Fruit fly (Drosophila melanogaster): ENCODE data around the gene Pyroxd1.

DNA sequence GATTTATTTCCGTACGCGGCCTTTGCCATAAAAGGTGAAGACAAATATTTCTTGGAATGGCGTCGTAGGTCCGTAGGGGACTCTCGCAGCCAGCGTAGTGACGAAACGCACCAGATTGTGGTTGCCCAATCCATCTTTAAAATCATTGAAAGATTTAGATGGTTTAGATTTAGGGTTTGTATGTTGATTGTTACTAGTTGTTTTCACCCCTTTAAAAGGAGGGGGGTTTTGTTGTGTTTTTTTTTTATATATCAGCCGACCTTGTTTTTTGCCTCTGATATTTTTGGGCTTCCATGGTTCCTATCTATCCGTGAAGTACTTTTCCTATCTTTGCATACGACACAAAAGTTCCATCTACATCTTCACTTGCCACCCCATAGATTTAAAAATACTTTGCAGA, 12.4 kb upstream of the Pyroxd1 start:
- TF ChIP-seq ttk (optimal IDR thresholded peaks at IDR 0.05) (no peak), psq (optimal IDR thresholded peaks at IDR 0.05) (no peak), Myc (optimal IDR thresholded peaks at IDR 0.05) (no peak)
